Fruit fly (Drosophila melanogaster): ENCODE data around the gene CG43725.

DNA sequence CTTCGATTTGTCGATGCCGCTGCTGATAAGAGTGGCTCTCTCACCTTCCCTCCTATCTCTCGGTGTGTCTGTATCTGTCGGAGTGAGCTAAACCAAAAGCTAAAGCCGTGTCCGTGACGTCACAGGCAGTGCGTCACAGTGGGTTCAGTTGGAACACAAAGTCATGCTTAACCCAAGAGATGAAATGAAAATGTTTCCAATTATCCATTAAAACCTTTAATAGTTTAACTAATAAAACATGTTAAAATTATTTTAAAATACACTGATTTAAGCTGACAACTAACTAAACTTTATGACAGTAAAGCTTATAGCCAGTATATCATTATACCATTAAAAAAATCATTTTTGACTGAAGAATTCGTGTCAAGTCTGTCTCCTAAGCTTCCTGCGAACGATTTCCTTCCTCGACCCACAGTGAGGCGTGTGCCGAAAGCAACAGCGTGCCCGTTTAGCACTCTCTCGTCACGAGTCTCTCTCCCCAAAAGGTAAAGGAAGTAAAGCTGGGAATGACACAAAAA lies 37.8 kb downstream of the CG43725 start, which contains the start of gene Idua:
- TF ChIP-seq Mnt (GFP tag; optimal IDR thresholded peaks at IDR 0.05) (no peak), CG12768 (GFP tag; optimal IDR thresholded peaks at IDR 0.05) (peak; percentile 60), CG14711 (tag; optimal IDR thresholded peaks at IDR 0.05) (peak; percentile 51), kay (GFP tag; ENCODE audit: borderline replicate concordance) (no peak), toe (GFP tag; optimal IDR thresholded peaks at IDR 0.05) (no peak), Clk (GFP tag; optimal IDR thresholded peaks at IDR 0.05) (peak; percentile 37)
